Worm (Caenorhabditis elegans): Measurements from ENCODE around the gene nhr-27.
A peak's percentile ranks its signal among the peaks of the same experiment; 100 is the strongest.

Gene nhr-27

ce11 chrX:12769697-12770096 lies 38.4 kb downstream of the nhr-27 start, which contains the start of gene ilc-17.1:
Gene ilc-17.1, minus strand, starts transcription at chrX:12769797.
- no peak for TF ChIP-seq nhr-102 (tag; optimal IDR thresholded peaks at IDR 0.05)
- no peak for TF ChIP-seq ztf-7 (tag; optimal IDR thresholded peaks at IDR 0.05)
- TF ChIP-seq ceh-20 (GFP tag; IDR thresholded peaks at IDR 0.05) = no peak
- TF ChIP-seq lin-38 (GFP tag; IDR thresholded peaks at IDR 0.05) = no peak
- no peak for TF ChIP-seq zip-11 (GFP tag; IDR thresholded peaks at IDR 0.05)
- no peak for TF ChIP-seq daf-19 (GFP tag; conservative IDR thresholded peaks at IDR 0.05)
- no peak for TF ChIP-seq nhr-41 (GFP tag; IDR thresholded peaks at IDR 0.05)
- TF ChIP-seq F37D6.2 (tag; optimal IDR thresholded peaks at IDR 0.05) = no peak
- TF ChIP-seq lin-29 (GFP tag; IDR thresholded peaks at IDR 0.05) = no peak
- no peak for TF ChIP-seq nhr-111 (GFP tag; optimal IDR thresholded peaks at IDR 0.05)
- TF ChIP-seq hlh-11 (tag; optimal IDR thresholded peaks at IDR 0.05) = no peak
- TF ChIP-seq fos-1 (tag; optimal IDR thresholded peaks at IDR 0.05) = no peak

ce11 chrX:12764009-12764408 lies 44.1 kb downstream of the nhr-27 start:
- TF ChIP-seq nhr-11 (tag; optimal IDR thresholded peaks at IDR 0.05) = no peak
- peak; percentile 93 for TF ChIP-seq aha-1 (tag)

- TF ChIP-seq T26A8.4 (GFP tag; IDR thresholded peaks at IDR 0.05) (no peak), dmd-6 (GFP tag; IDR thresholded peaks at IDR 0.05) (0 out of 2 replicates have a peak, but pooled peaks have one; percentile 4), hmg-1.1 (GFP tag; IDR thresholded peaks at IDR 0.05) (no peak)
Measured at ce11 chrX:12761778-12762177, 46.3 kb downstream of the nhr-27 start, which contains the start of gene cept-1. Gene cept-1, plus strand, starts transcription at chrX:12762078.

DNA sequence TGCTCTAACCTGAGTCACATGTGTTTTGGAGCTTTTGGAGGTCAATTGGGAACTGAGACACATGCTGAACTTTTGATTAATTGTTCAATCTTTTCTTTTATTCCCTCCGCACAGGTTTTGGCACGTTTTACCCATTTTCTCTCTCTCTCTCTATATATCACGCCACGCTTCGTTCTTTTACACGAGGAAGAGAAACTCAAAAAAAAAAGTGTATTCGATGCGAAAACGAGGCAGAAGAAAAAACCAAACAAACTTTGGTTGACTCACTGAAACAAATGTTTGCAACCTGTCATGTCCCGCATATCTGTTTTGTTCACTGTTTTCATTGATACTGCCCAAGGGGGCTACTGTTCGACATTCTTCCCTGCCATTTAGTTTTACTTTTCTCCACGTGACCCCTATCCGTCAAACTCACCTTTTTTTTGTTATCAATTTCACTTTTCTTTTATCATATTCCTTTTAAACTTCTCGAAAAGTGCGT lies 46.8 kb downstream of the nhr-27 start:
- TF ChIP-seq ztf-7 (tag; optimal IDR thresholded peaks at IDR 0.05) (no peak), egl-43 (GFP tag; IDR thresholded peaks at IDR 0.05) (no peak), daf-16 (GFP tag; optimal IDR thresholded peaks at IDR 0.05) (peak in 1 of 2 experiments; percentile 45), daf-16 (tag; optimal IDR thresholded peaks at IDR 0.05) (no peak), zip-2 (tag; optimal IDR thresholded peaks at IDR 0.05) (no peak), nhr-48 (tag; optimal IDR thresholded peaks at IDR 0.05) (peak; percentile 43), lim-7 (GFP tag; IDR thresholded peaks at IDR 0.05) (no peak), hlh-30 (tag; optimal IDR thresholded peaks at IDR 0.05; ENCODE audit: insufficient read depth) (peak; percentile 75), dmd-6 (GFP tag; IDR thresholded peaks at IDR 0.05) (peak; percentile 49), zag-1 (tag; optimal IDR thresholded peaks at IDR 0.05) (no peak), tra-1 (GFP tag; IDR thresholded peaks at IDR 0.05) (0 out of 2 replicates have a peak, but pooled peaks have one; percentile 49), lin-29 (GFP tag; IDR thresholded peaks at IDR 0.05) (0 out of 2 replicates have a peak, but pooled peaks have one; percentile 25), ztf-11 (tag; optimal IDR thresholded peaks at IDR 0.05) (no peak), dpl-1 (GFP tag; optimal IDR thresholded peaks at IDR 0.05) (no peak), ZK337.2 (GFP tag; IDR thresholded peaks at IDR 0.05) (no peak), mxl-3 (GFP tag; optimal IDR thresholded peaks at IDR 0.05) (peak; percentile 85), hlh-11 (tag; optimal IDR thresholded peaks at IDR 0.05) (peak; percentile 80), dve-1 (tag; optimal IDR thresholded peaks at IDR 0.05; ENCODE audit: insufficient read depth) (peak; percentile 4), T20F7.1 (GFP tag; optimal IDR thresholded peaks at IDR 0.05) (peak; percentile 16), F49E8.2 (tag; optimal IDR thresholded peaks at IDR 0.05; ENCODE audit: borderline replicate concordance) (no peak), mdl-1 (tag; optimal IDR thresholded peaks at IDR 0.05) (peak in 1 of 2 experiments; percentile 87), nhr-28 (tag; optimal IDR thresholded peaks at IDR 0.05) (peak; percentile 35)

DNA sequence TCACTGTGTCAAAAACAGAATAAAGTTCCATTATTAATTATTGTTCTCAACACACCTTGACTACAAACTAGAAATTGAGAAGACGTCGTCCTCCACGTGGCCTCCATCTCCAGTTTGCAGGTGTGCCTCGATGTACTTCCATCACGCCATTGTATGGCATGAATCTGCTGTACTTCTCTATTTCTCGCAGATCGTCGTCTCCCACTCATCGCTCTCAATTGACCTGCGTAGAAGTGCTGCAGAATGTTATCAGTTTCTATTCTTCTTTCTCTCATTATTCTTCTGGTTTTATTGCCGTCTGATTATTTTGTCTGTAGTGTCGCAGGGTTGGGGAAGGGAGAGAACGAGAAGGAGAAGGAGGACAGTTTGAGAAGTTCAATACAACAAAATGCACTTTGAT lies 48.5 kb downstream of the nhr-27 start:
- TF ChIP-seq hlh-30 (tag; optimal IDR thresholded peaks at IDR 0.05; ENCODE audit: insufficient read depth) (peak; percentile 72), nhr-237 (tag; optimal IDR thresholded peaks at IDR 0.05) (no peak), mdl-1 (tag; optimal IDR thresholded peaks at IDR 0.05) (peak; percentile 70 to 96), F37D6.2 (tag; optimal IDR thresholded peaks at IDR 0.05) (no peak), egl-43 (GFP tag; IDR thresholded peaks at IDR 0.05) (no peak), nhr-48 (tag; optimal IDR thresholded peaks at IDR 0.05) (peak; percentile 79), nhr-102 (tag; optimal IDR thresholded peaks at IDR 0.05) (no peak), zfp-2 (tag; optimal IDR thresholded peaks at IDR 0.05) (no peak), mxl-2 (GFP tag; conservative IDR thresholded peaks at IDR 0.05) (0 out of 2 replicates have a peak, but pooled peaks have one; percentile 20), Y48G9A.11 (GFP tag; IDR thresholded peaks at IDR 0.05) (no peak), pha-4 (GFP tag; IDR thresholded peaks at IDR 0.05) (no peak), pha-4 (tag; optimal IDR thresholded peaks at IDR 0.05) (no peak), unc-130 (GFP tag; optimal IDR thresholded peaks at IDR 0.05) (no peak), ceh-32 (tag; optimal IDR thresholded peaks at IDR 0.05; ENCODE audit: poor library complexity) (no peak), zip-2 (tag; optimal IDR thresholded peaks at IDR 0.05) (no peak), dmd-6 (GFP tag; IDR thresholded peaks at IDR 0.05) (peak; percentile 95), pqm-1 (tag; optimal IDR thresholded peaks at IDR 0.05) (peak; percentile 74)
